Worm (Caenorhabditis elegans) whole organism, midembryonic: ENCODE data around the gene srt-18.

Source experiments
- T22C8.4 ChIP-seq: fragments of 200-800 bp; sonication (Bioruptor generic); IDR thresholded peaks from 2 replicates; pipeline ENCODE4 v1.3.6; 2022; ENCODE audit warnings: missing genetic modification characterization, missing compliant biosample characterization
- cog-1 ChIP-seq: sonication (generic microtip); optimal IDR thresholded peaks from 2 replicates; lab custom pipeline; 2016; ENCODE audit warnings: missing genetic modification characterization, missing compliant biosample characterization
- med-1 ChIP-seq: sonication (generic microtip); optimal IDR thresholded peaks from 2 replicates; lab custom pipeline; 2017; ENCODE audit warnings: missing genetic modification characterization, mild to moderate bottlenecking, missing compliant biosample characterization, antibody characterized with exemption, missing genetic modification reagents; ENCODE audit not compliant: insufficient read depth

DNA sequence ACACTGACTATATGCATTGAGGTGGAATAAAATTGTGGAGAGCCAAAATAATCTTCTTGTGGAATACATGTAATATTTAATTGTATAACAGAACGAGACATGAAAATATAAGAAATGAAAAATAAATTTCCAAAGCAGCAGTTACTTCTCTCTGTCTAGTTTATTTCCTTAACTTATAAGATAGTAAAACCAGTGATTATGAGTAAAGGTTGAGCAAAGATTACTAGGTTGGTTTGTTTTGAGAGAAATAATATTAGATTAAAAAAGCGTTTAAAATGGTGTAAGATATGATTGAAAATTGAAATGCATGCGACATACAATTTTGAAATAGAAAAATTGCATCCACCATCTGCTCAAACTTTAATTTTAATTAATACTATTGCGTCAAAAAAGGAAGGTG lies 1.7 kb downstream of the srt-18 start, which contains the start of gene srh-201:
- TF ChIP-seq T22C8.4 (GFP tag; lab: Robert Waterston, UW) (no peak), cog-1 (tag; lab: Kevin White, UChicago) (no peak), med-1 (GFP tag; lab: Kevin White, UChicago) (no peak)
